Fruit fly (Drosophila melanogaster): Measurements from ENCODE around the gene mh.

DNA sequence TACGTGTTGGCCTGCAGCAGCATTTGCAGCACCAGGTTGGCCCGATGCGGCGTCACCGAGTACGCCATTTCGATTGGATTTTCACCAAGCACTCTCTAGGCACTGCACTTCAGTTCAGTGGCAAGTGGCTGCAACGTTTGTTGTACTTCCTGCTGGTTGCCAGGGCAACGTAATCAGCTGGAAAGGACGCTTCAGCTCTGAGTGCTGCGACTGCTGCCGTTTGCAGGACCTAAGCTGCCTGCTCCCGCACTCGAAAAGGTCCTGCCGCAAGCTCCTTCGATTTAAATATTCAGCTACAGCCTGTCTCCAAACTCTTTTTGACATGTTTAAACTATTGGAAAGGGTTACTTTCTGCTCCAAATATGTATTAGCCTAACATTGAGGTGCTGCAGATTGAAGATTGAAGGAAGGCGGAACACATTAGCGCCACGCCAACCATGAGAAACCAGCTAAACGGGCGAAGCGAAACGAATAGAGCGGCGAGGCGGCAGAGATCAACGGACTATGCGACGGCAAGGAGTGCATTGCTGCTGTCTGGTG, 7.7 kb downstream of the mh start, which contains the start of the genes CG15642 and CG15641:
- TF ChIP-seq Abd-B (GFP tag; optimal IDR thresholded peaks at IDR 0.05) (no peak), CG9705 (GFP tag; optimal IDR thresholded peaks at IDR 0.05) (no peak), jim (GFP tag; optimal IDR thresholded peaks at IDR 0.05) (no peak), psq (GFP tag; optimal IDR thresholded peaks at IDR 0.05) (no peak), Jra (GFP tag; optimal IDR thresholded peaks at IDR 0.05) (no peak), lola (GFP tag; optimal IDR thresholded peaks at IDR 0.05) (no peak), Dif (GFP tag; optimal IDR thresholded peaks at IDR 0.05; ENCODE audit: partially characterized antibody) (no peak), dmrt93B (GFP tag; optimal IDR thresholded peaks at IDR 0.05) (no peak), usp (GFP tag; optimal IDR thresholded peaks at IDR 0.05) (no peak)

Data from whole organism, wandering third instar larva.